Worm (Caenorhabditis elegans): ENCODE data around the gene parn-2.

DNA sequence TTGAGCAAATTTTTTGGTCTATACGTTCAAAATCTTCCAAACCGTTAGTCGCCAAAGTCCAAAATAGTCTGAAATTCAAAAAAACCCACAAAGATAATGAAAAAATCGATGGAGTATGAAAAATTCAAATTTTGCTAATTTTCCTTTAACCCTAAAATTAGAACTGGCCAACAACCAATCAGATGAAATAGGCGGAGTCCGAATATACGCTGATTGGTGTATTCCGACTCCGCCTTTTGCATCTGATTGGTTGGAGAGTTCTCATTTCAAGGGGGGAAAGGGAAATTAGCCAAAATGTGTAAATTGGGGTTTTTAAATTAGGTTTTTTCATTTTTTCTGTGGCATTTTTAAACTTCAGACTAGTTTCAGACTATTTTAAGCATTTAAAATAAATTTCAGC, 51.8 kb downstream of the parn-2 start:
- TF ChIP-seq lin-13 (tag; optimal IDR thresholded peaks at IDR 0.05) (no peak), nhr-12 (tag; optimal IDR thresholded peaks at IDR 0.05) (no peak), nhr-76 (tag; optimal IDR thresholded peaks at IDR 0.05) (no peak), hlh-1 (tag; optimal IDR thresholded peaks at IDR 0.05) (no peak)
